Worm (Caenorhabditis elegans) whole organism, L4 larva: ENCODE measurements around the gene madf-8.

Experiments used
- F10B5.3 ChIP-seq: sonication (generic microtip); optimal IDR thresholded peaks from 2 replicates; lab custom pipeline; 2016; ENCODE audit warnings: mild to moderate bottlenecking, missing genetic modification characterization, missing compliant biosample characterization
- F26F4.8 ChIP-seq: fragments of 200-800 bp; sonication (Bioruptor generic); conservative IDR thresholded peaks from 2 replicates; pipeline ENCODE4 v1.3.6; 2022; ENCODE audit warnings: missing genetic modification characterization, missing compliant biosample characterization
- F44E2.7 ChIP-seq: fragments of 200-800 bp; sonication (Bioruptor generic); IDR thresholded peaks from 2 replicates; pipeline ENCODE4 v2.1.2; 2022; ENCODE audit warnings: missing genetic modification characterization, missing compliant biosample characterization
- T20F7.1 ChIP-seq: fragments of 200-800 bp; sonication (Bioruptor generic); optimal IDR thresholded peaks from 2 replicates; lab custom pipeline; 2018; ENCODE audit warnings: mild to moderate bottlenecking, missing genetic modification characterization, missing compliant biosample characterization
- Y5F2A.4 ChIP-seq: fragments of 200-800 bp; sonication (Bioruptor generic); optimal IDR thresholded peaks from 2 replicates; lab custom pipeline; 2018; ENCODE audit warnings: mild to moderate bottlenecking, missing genetic modification characterization, missing compliant biosample characterization
- Y75B8A.6 ChIP-seq: fragments of 200-800 bp; sonication (Bioruptor generic); IDR thresholded peaks from 2 replicates; pipeline ENCODE4 v1.3.6; 2022; ENCODE audit warnings: missing genetic modification reagents, missing genetic modification characterization, missing compliant biosample characterization
- aha-1 ChIP-seq: fragments of 150-350 bp; peaks from one replicate; lab custom pipeline; 2014; ENCODE audit warnings: missing biosample characterization, missing genetic modification characterization
- ceh-44 ChIP-seq: fragments of 200-800 bp; sonication (Bioruptor generic); IDR thresholded peaks from 2 replicates; pipeline ENCODE4 v1.3.6; 2022; ENCODE audit warnings: missing genetic modification reagents, missing genetic modification characterization, missing compliant biosample characterization
- daf-12 ChIP-seq: fragments of 150-350 bp; optimal IDR thresholded peaks from 2 replicates; lab custom pipeline; 2014; ENCODE audit warnings: missing biosample characterization, missing genetic modification reagents, missing genetic modification characterization
- daf-16 ChIP-seq, 3 experiments: sonication (generic microtip); optimal IDR thresholded peaks; 2 replicates each; lab custom pipeline; 2016 to 2017; ENCODE audit warnings: missing genetic modification characterization in 3 of 3, missing genetic modification reagents in 3 of 3, mild to moderate bottlenecking in 2 of 3, missing compliant biosample characterization in 2 of 3, missing biosample characterization in 1 of 3, moderate library complexity in 1 of 3
- daf-19 ChIP-seq: fragments of 200-800 bp; sonication (Bioruptor generic); conservative IDR thresholded peaks from 2 replicates; pipeline ENCODE4 v1.3.6; 2022; ENCODE audit warnings: missing genetic modification characterization, missing compliant biosample characterization
- egl-27 ChIP-seq: sonication (generic microtip); optimal IDR thresholded peaks from 3 replicates; lab custom pipeline; 2017; ENCODE audit warnings: missing biosample characterization, missing genetic modification reagents, missing genetic modification characterization
- hif-1 ChIP-seq, 2 experiments: sonication (generic microtip); optimal IDR thresholded peaks; 2 replicates each; lab custom pipeline; 2016 to 2017; ENCODE audit warnings: missing compliant biosample characterization in 2 of 2, missing genetic modification characterization in 2 of 2, missing genetic modification reagents in 2 of 2, missing genotype in 2 of 2, mild to moderate bottlenecking in 1 of 2
- hlh-11 ChIP-seq: fragments of 200-800 bp; sonication (Bioruptor generic); optimal IDR thresholded peaks from 2 replicates; lab custom pipeline; 2018; ENCODE audit warnings: mild to moderate bottlenecking, missing genetic modification characterization, missing compliant biosample characterization
- jun-1 ChIP-seq: fragments of 150-350 bp; optimal IDR thresholded peaks from 2 replicates; lab custom pipeline; 2014; ENCODE audit warnings: missing biosample characterization, missing genetic modification reagents, missing genetic modification characterization
- lin-15B ChIP-seq: fragments of 150-350 bp; sonication (generic microtip); optimal IDR thresholded peaks from 3 replicates; lab custom pipeline; 2014; ENCODE audit warnings: missing biosample characterization, missing genetic modification characterization
- lin-29 ChIP-seq: fragments of 200-800 bp; sonication (Bioruptor generic); IDR thresholded peaks from 2 replicates; pipeline ENCODE4 v1.3.6; 2022; ENCODE audit warnings: missing genetic modification reagents, missing genetic modification characterization, missing compliant biosample characterization
- lin-38 ChIP-seq: fragments of 200-800 bp; sonication (Bioruptor generic); IDR thresholded peaks from 2 replicates; pipeline ENCODE4 v1.3.6; 2022; ENCODE audit warnings: missing genetic modification reagents, missing genetic modification characterization, missing compliant biosample characterization
- lsy-2 ChIP-seq, 2 experiments: fragments of 150-350 bp in 1 of 2; sonication (generic microtip) in 1 of 2; optimal IDR thresholded peaks; 2 replicates each; lab custom pipeline; 2014 to 2017; ENCODE audit warnings: missing biosample characterization in 2 of 2, missing genetic modification characterization in 2 of 2
- madf-5 ChIP-seq, 2 experiments: fragments of 200-800 bp; sonication (Bioruptor generic); IDR thresholded peaks; 2 replicates each; pipeline ENCODE4 v1.3.6; 2022; ENCODE audit warnings: missing compliant biosample characterization in 2 of 2, missing genetic modification characterization in 2 of 2
- mxl-3 ChIP-seq: fragments of 200-800 bp; sonication (Bioruptor generic); optimal IDR thresholded peaks from 2 replicates; lab custom pipeline; 2018; ENCODE audit warnings: mild to moderate bottlenecking, missing genetic modification characterization, missing compliant biosample characterization
- nhr-41 ChIP-seq: fragments of 200-800 bp; sonication (Bioruptor generic); IDR thresholded peaks from 2 replicates; pipeline ENCODE4 v1.3.6; 2022; ENCODE audit warnings: missing genetic modification reagents, missing genetic modification characterization, missing compliant biosample characterization
- nhr-6 ChIP-seq: fragments of 150-350 bp; optimal IDR thresholded peaks from 2 replicates; lab custom pipeline; 2014; ENCODE audit warnings: missing biosample characterization, missing genetic modification characterization
- nhr-76 ChIP-seq: fragments of 150-350 bp; optimal IDR thresholded peaks from 2 replicates; lab custom pipeline; 2014; ENCODE audit warnings: missing biosample characterization, missing genetic modification characterization
- pha-4 ChIP-seq, 2 experiments: fragments of 150-350 bp in 1 of 2; fragments of 200-800 bp in 1 of 2; sonication (Bioruptor generic) in 1 of 2; IDR thresholded peaks in 1 of 2; optimal IDR thresholded peaks in 1 of 2; 2 replicates each; pipeline versions ENCODE4 v1.3.6 to Lab custom; 2014 to 2022; ENCODE audit warnings: missing genetic modification characterization in 2 of 2, missing genetic modification reagents in 2 of 2, missing biosample characterization in 1 of 2, missing compliant biosample characterization in 1 of 2
- rbr-2 ChIP-seq: sonication (generic microtip); optimal IDR thresholded peaks from 2 replicates; lab custom pipeline; 2016; ENCODE audit warnings: missing genotype, missing genetic modification characterization, missing compliant biosample characterization
- spr-1 ChIP-seq: sonication (generic microtip); optimal IDR thresholded peaks from 2 replicates; lab custom pipeline; 2016; ENCODE audit warnings: mild to moderate bottlenecking, missing genetic modification characterization, missing compliant biosample characterization
- tag-97 ChIP-seq: fragments of 200-800 bp; sonication (Bioruptor generic); IDR thresholded peaks from 2 replicates; pipeline ENCODE4 v1.3.6; 2022; ENCODE audit warnings: missing genetic modification characterization, missing compliant biosample characterization
- unc-39 ChIP-seq: sonication (generic microtip); optimal IDR thresholded peaks from 2 replicates; lab custom pipeline; 2017; ENCODE audit warnings: missing biosample characterization, missing genetic modification characterization
- unc-62 ChIP-seq, 3 experiments: fragments of 150-350 bp in 1 of 3; sonication (generic microtip); optimal IDR thresholded peaks in 2 of 3; peaks in 1 of 3; 1 replicate in 1 of 3; 2 replicates in 2 of 3; lab custom pipeline; 2014 to 2017; ENCODE audit warnings: missing biosample characterization in 3 of 3, missing genetic modification characterization in 3 of 3, missing genetic modification reagents in 3 of 3, missing genotype in 1 of 3
- vab-7 ChIP-seq: fragments of 200-800 bp; sonication (Bioruptor generic); IDR thresholded peaks from 2 replicates; pipeline ENCODE4 v1.3.6; 2022; ENCODE audit warnings: missing genetic modification reagents, missing genetic modification characterization, missing compliant biosample characterization
- zfp-3 ChIP-seq: fragments of 200-800 bp; sonication (Bioruptor generic); conservative IDR thresholded peaks from 2 replicates; pipeline ENCODE4 v1.3.6; 2022; ENCODE audit warnings: missing genetic modification reagents, missing genetic modification characterization, missing compliant biosample characterization

The madf-8 gene

ce11 chrIII:3619621-3620261 is 30.9 kb downstream of the madf-8 start (continued):
- peak in 1 of 2 experiments; percentile 90 for TF ChIP-seq unc-62 (GFP tag; optimal IDR thresholded peaks at IDR 0.05 in 1 of 2; lab: Kevin White, UChicago)
- TF ChIP-seq unc-62 (tag; optimal IDR thresholded peaks at IDR 0.05; lab: Kevin White, UChicago): no peak
- no peak for TF ChIP-seq Y75B8A.6 (GFP tag; lab: Robert Waterston, UW)
- no peak for TF ChIP-seq jun-1
- no peak for TF ChIP-seq Y5F2A.4
- TF ChIP-seq lin-38: no peak
- no peak for TF ChIP-seq nhr-76
- peak; percentile 13 for TF ChIP-seq nhr-6 (tag; lab: Kevin White, UChicago)
- no peak for TF ChIP-seq ceh-44
- peak; percentile 66 for TF ChIP-seq mxl-3
- TF ChIP-seq lin-29 (GFP tag; lab: Robert Waterston, UW): no peak
- no peak for TF ChIP-seq vab-7 (GFP tag; lab: Robert Waterston, UW)
- no peak for TF ChIP-seq daf-19 (GFP tag; lab: Robert Waterston, UW)
- no peak for TF ChIP-seq lin-15B
- no peak for TF ChIP-seq hif-1 (tag; optimal IDR thresholded peaks at IDR 0.05; lab: Kevin White, UChicago)
- TF ChIP-seq rbr-2 (tag; lab: Kevin White, UChicago): peak; percentile 51
- TF ChIP-seq zfp-3: no peak
- no peak for TF ChIP-seq lsy-2 (tag; optimal IDR thresholded peaks at IDR 0.05; lab: Kevin White, UChicago)
- no peak for TF ChIP-seq madf-5 (GFP tag; IDR thresholded peaks at IDR 0.05; lab: Robert Waterston, UW)
- TF ChIP-seq hlh-11 (tag; lab: Kevin White, UChicago): peak; percentile 61
- TF ChIP-seq daf-12 (tag; lab: Kevin White, UChicago): no peak

ce11 chrIII:3612882-3613479 is 37.7 kb downstream of the madf-8 start:
- TF ChIP-seq unc-39 (tag; lab: Kevin White, UChicago): no peak
- TF ChIP-seq F44E2.7 (GFP tag; lab: Robert Waterston, UW): no peak
- TF ChIP-seq nhr-41 (GFP tag; lab: Robert Waterston, UW): no peak
- no peak for TF ChIP-seq daf-16 (GFP tag; optimal IDR thresholded peaks at IDR 0.05; lab: Kevin White, UChicago)
- no peak for TF ChIP-seq daf-16 (tag; optimal IDR thresholded peaks at IDR 0.05; lab: Kevin White, UChicago)
- TF ChIP-seq unc-62 (GFP tag; optimal IDR thresholded peaks at IDR 0.05 in 1 of 2; lab: Kevin White, UChicago): peak in 1 of 2 experiments; percentile 93
- no peak for TF ChIP-seq unc-62 (tag; optimal IDR thresholded peaks at IDR 0.05; lab: Kevin White, UChicago)

ce11 chrIII:3612387-3612786 is 38.2 kb downstream of the madf-8 start:
- peak; percentile 69 for TF ChIP-seq aha-1
- no peak for TF ChIP-seq nhr-76
- peak in 1 of 2 experiments; percentile 68 for TF ChIP-seq unc-62 (GFP tag; optimal IDR thresholded peaks at IDR 0.05 in 1 of 2; lab: Kevin White, UChicago)
- TF ChIP-seq unc-62 (tag; optimal IDR thresholded peaks at IDR 0.05; lab: Kevin White, UChicago): no peak
- no peak for TF ChIP-seq egl-27
- no peak for TF ChIP-seq spr-1 (tag; lab: Kevin White, UChicago)
- no peak for TF ChIP-seq T20F7.1
- TF ChIP-seq tag-97: no peak
- TF ChIP-seq daf-16 (GFP tag; optimal IDR thresholded peaks at IDR 0.05; lab: Kevin White, UChicago): no peak
- no peak for TF ChIP-seq daf-16 (tag; optimal IDR thresholded peaks at IDR 0.05; lab: Kevin White, UChicago)
- TF ChIP-seq F26F4.8 (GFP tag; lab: Robert Waterston, UW): 0 out of 2 replicates have a peak, but pooled peaks have one; percentile 12
- TF ChIP-seq F10B5.3 (tag; lab: Kevin White, UChicago): peak; percentile 22

- TF ChIP-seq unc-62 (GFP tag; optimal IDR thresholded peaks at IDR 0.05 in 1 of 2; lab: Kevin White, UChicago) (peak in 1 of 2 experiments; percentile 84), unc-62 (tag; optimal IDR thresholded peaks at IDR 0.05; lab: Kevin White, UChicago) (no peak), pha-4 (GFP tag; IDR thresholded peaks at IDR 0.05; lab: Robert Waterston, UW) (no peak), pha-4 (tag; optimal IDR thresholded peaks at IDR 0.05; lab: Kevin White, UChicago) (no peak)
Measured at ce11 chrIII:3605681-3606080, 45.0 kb downstream of the madf-8 start.
